Worm (Caenorhabditis elegans) whole organism, young adult: ENCODE measurements around the gene zipt-9.
A peak's percentile ranks its signal among the peaks of the same experiment; 100 is the strongest.

Experiments
- B0019.2 ChIP-seq: fragments of 200-800 bp; sonication (Bioruptor generic); conservative IDR thresholded peaks from 2 replicates; pipeline ENCODE4 v1.3.6; 2022; ENCODE audit warnings: missing genetic modification reagents, missing genetic modification characterization, missing compliant biosample characterization
- B0035.1 ChIP-seq: sonication (generic microtip); optimal IDR thresholded peaks from 2 replicates; lab custom pipeline; 2016; ENCODE audit warnings: missing genetic modification characterization, mild to moderate bottlenecking, missing compliant biosample characterization, missing genotype, missing genetic modification reagents
- F22D6.2 ChIP-seq: sonication (generic microtip); optimal IDR thresholded peaks from 2 replicates; lab custom pipeline; 2016; ENCODE audit warnings: mild to moderate bottlenecking, missing genetic modification characterization, missing compliant biosample characterization
- F39B2.1 ChIP-seq: fragments of 200-800 bp; sonication (Bioruptor generic); IDR thresholded peaks from 2 replicates; pipeline ENCODE4 v1.3.6; 2022; ENCODE audit warnings: missing genetic modification reagents, missing genetic modification characterization, missing compliant biosample characterization
- F52B5.7 ChIP-seq: sonication (generic microtip); optimal IDR thresholded peaks from 2 replicates; lab custom pipeline; 2016; ENCODE audit warnings: mild to moderate bottlenecking, missing genetic modification characterization, missing compliant biosample characterization
- F55B11.4 ChIP-seq: sonication (generic microtip); optimal IDR thresholded peaks from 2 replicates; lab custom pipeline; 2016; ENCODE audit warnings: missing compliant biosample characterization, missing genetic modification characterization, borderline replicate concordance; ENCODE audit not compliant: insufficient read depth
- F57A8.1 ChIP-seq: fragments of 200-800 bp; sonication (Bioruptor generic); optimal IDR thresholded peaks from 2 replicates; lab custom pipeline; 2018; ENCODE audit warnings: mild to moderate bottlenecking, missing genetic modification characterization, moderate library complexity, missing compliant biosample characterization
- T26A5.8 ChIP-seq: sonication (generic microtip); optimal IDR thresholded peaks from 2 replicates; lab custom pipeline; 2016; ENCODE audit warnings: missing genetic modification characterization, missing compliant biosample characterization
- Y53G8AR.9 ChIP-seq: fragments of 200-800 bp; sonication (Bioruptor generic); conservative IDR thresholded peaks from 2 replicates; pipeline ENCODE4 v1.3.6; 2022; ENCODE audit warnings: missing genetic modification reagents, missing genetic modification characterization, missing compliant biosample characterization
- Y79H2A.3 ChIP-seq: fragments of 200-800 bp; sonication (Bioruptor generic); conservative IDR thresholded peaks from 2 replicates; pipeline ENCODE4 v1.3.6; 2022; ENCODE audit warnings: missing genetic modification reagents, missing genetic modification characterization, missing compliant biosample characterization
- aptf-2 ChIP-seq: fragments of 200-800 bp; sonication (Bioruptor generic); conservative IDR thresholded peaks from 2 replicates; pipeline ENCODE4 v1.3.6; 2022; ENCODE audit warnings: missing genetic modification reagents, missing genetic modification characterization, missing compliant biosample characterization
- attf-5 ChIP-seq: fragments of 200-800 bp; sonication (Bioruptor generic); optimal IDR thresholded peaks from 2 replicates; lab custom pipeline; 2018; ENCODE audit warnings: mild to moderate bottlenecking, missing genetic modification characterization, missing compliant biosample characterization
- ceh-58 ChIP-seq: fragments of 200-800 bp; sonication (Bioruptor generic); IDR thresholded peaks from 2 replicates; pipeline ENCODE4 v1.3.6; 2022; ENCODE audit warnings: missing genetic modification characterization, missing compliant biosample characterization
- ceh-79 ChIP-seq: sonication (generic microtip); optimal IDR thresholded peaks from 2 replicates; lab custom pipeline; 2017; ENCODE audit warnings: mild to moderate bottlenecking, missing genetic modification characterization, missing compliant biosample characterization
- dpff-1 ChIP-seq: sonication (generic microtip); optimal IDR thresholded peaks from 2 replicates; lab custom pipeline; 2017; ENCODE audit warnings: mild to moderate bottlenecking, missing genetic modification characterization, missing compliant biosample characterization
- efl-1 ChIP-seq: fragments of 150-350 bp; optimal IDR thresholded peaks from 2 replicates; lab custom pipeline; 2014; ENCODE audit warnings: missing biosample characterization, missing genetic modification reagents, missing genetic modification characterization
- gei-17 ChIP-seq: fragments of 200-800 bp; sonication (Bioruptor generic); optimal IDR thresholded peaks from 2 replicates; lab custom pipeline; 2018; ENCODE audit warnings: mild to moderate bottlenecking, missing genetic modification characterization, missing compliant biosample characterization
- hmg-1.2 ChIP-seq: fragments of 200-800 bp; sonication (Bioruptor generic); IDR thresholded peaks from 2 replicates; pipeline ENCODE4 v1.3.6; 2022; ENCODE audit warnings: missing genetic modification reagents, missing genetic modification characterization, missing compliant biosample characterization
- hrde-1 ChIP-seq: sonication (generic microtip); optimal IDR thresholded peaks from 2 replicates; lab custom pipeline; 2016; ENCODE audit warnings: missing genetic modification characterization, mild to moderate bottlenecking, missing compliant biosample characterization, moderate library complexity, missing genotype, missing genetic modification reagents, borderline replicate concordance
- hsf-1 ChIP-seq: fragments of 200-800 bp; sonication (Bioruptor generic); IDR thresholded peaks from 2 replicates; pipeline ENCODE4 v1.3.6; 2022; ENCODE audit warnings: missing genetic modification reagents, missing genetic modification characterization, missing compliant biosample characterization
- lag-1 ChIP-seq: fragments of 200-800 bp; sonication (Bioruptor generic); IDR thresholded peaks from 2 replicates; pipeline ENCODE4 v1.3.6; 2022; ENCODE audit warnings: missing genetic modification reagents, missing genetic modification characterization, missing compliant biosample characterization
- lin-26 ChIP-seq: fragments of 200-800 bp; sonication (Bioruptor generic); IDR thresholded peaks from 2 replicates; pipeline ENCODE4 v1.3.6; 2022; ENCODE audit warnings: missing genetic modification reagents, missing genetic modification characterization, missing compliant biosample characterization
- lin-35 ChIP-seq, 3 experiments: fragments of 150-350 bp in 2 of 3; sonication (generic microtip) in 1 of 3; optimal IDR thresholded peaks; 2 replicates each; lab custom pipeline; 2014 to 2018; ENCODE audit warnings: missing biosample characterization in 3 of 3, missing genetic modification characterization in 3 of 3, missing genetic modification reagents in 3 of 3
- lin-54 ChIP-seq: fragments of 200-800 bp; sonication (Bioruptor generic); optimal IDR thresholded peaks from 2 replicates; lab custom pipeline; 2018; ENCODE audit warnings: mild to moderate bottlenecking, missing genetic modification characterization, missing compliant biosample characterization
- lir-1 ChIP-seq: fragments of 200-800 bp; sonication (Bioruptor generic); conservative IDR thresholded peaks from 2 replicates; pipeline ENCODE4 v1.3.6; 2022; ENCODE audit warnings: missing genetic modification reagents, missing genetic modification characterization, missing compliant biosample characterization
- madf-6 ChIP-seq: fragments of 200-800 bp; sonication (Bioruptor generic); IDR thresholded peaks from 2 replicates; pipeline ENCODE4 v1.3.6; 2022; ENCODE audit warnings: missing genetic modification reagents, missing genetic modification characterization, missing compliant biosample characterization
- madf-8 ChIP-seq: fragments of 200-800 bp; sonication (Bioruptor generic); conservative IDR thresholded peaks from 2 replicates; pipeline ENCODE4 v1.3.6; 2022; ENCODE audit warnings: missing genetic modification reagents, missing genetic modification characterization, missing compliant biosample characterization
- mxl-1 ChIP-seq: sonication (generic microtip); optimal IDR thresholded peaks from 2 replicates; lab custom pipeline; 2016; ENCODE audit warnings: missing genetic modification characterization, missing compliant biosample characterization
- nfya-1 ChIP-seq: sonication (generic microtip); optimal IDR thresholded peaks from 2 replicates; lab custom pipeline; 2017; ENCODE audit warnings: antibody characterized with exemption, missing compliant biosample characterization, missing genetic modification characterization, borderline replicate concordance; ENCODE audit not compliant: insufficient read depth
- nhr-80 ChIP-seq: sonication (generic microtip); optimal IDR thresholded peaks from 2 replicates; lab custom pipeline; 2016; ENCODE audit warnings: missing genetic modification characterization, missing compliant biosample characterization
- nhr-90 ChIP-seq: sonication (generic microtip); optimal IDR thresholded peaks from 2 replicates; lab custom pipeline; 2016; ENCODE audit warnings: missing genotype, mild to moderate bottlenecking, missing genetic modification characterization, missing compliant biosample characterization
- pbrm-1 ChIP-seq: fragments of 200-800 bp; sonication (Bioruptor generic); IDR thresholded peaks from 2 replicates; pipeline ENCODE4 v1.3.6; 2022; ENCODE audit warnings: missing genetic modification reagents, missing genetic modification characterization, missing compliant biosample characterization
- rcor-1 ChIP-seq: fragments of 200-800 bp; sonication (Bioruptor generic); IDR thresholded peaks from 2 replicates; pipeline ENCODE4 v1.3.6; 2022; ENCODE audit warnings: missing genetic modification reagents, missing genetic modification characterization, missing compliant biosample characterization
- rpc-1 ChIP-seq, 2 experiments: fragments of 150-350 bp in 1 of 2; sonication (generic microtip) in 1 of 2; optimal IDR thresholded peaks; 2 replicates each; lab custom pipeline; 2014 to 2018; ENCODE audit warnings: missing biosample characterization in 1 of 2, missing genetic modification characterization in 1 of 2, missing genetic modification reagents in 1 of 2, missing genotype in 1 of 2
- sdz-38 ChIP-seq: sonication (generic microtip); optimal IDR thresholded peaks from 2 replicates; lab custom pipeline; 2016; ENCODE audit warnings: missing genotype, missing genetic modification characterization, missing compliant biosample characterization
- somi-1 ChIP-seq: fragments of 200-800 bp; sonication (Bioruptor generic); optimal IDR thresholded peaks from 2 replicates; lab custom pipeline; 2018; ENCODE audit warnings: mild to moderate bottlenecking, missing genetic modification characterization, missing compliant biosample characterization
- tbp1 ChIP-seq: fragments of 200-800 bp; sonication (Bioruptor generic); optimal IDR thresholded peaks from 2 replicates; lab custom pipeline; 2018; ENCODE audit warnings: mild to moderate bottlenecking, missing genetic modification characterization, missing compliant biosample characterization
- tbx-9 ChIP-seq: sonication (generic microtip); optimal IDR thresholded peaks from 2 replicates; lab custom pipeline; 2016; ENCODE audit warnings: borderline replicate concordance, missing genetic modification characterization, inconsistent platforms, missing compliant biosample characterization
- zfh-2 ChIP-seq: fragments of 200-800 bp; sonication (Bioruptor generic); conservative IDR thresholded peaks from 2 replicates; pipeline ENCODE4 v1.3.6; 2022; ENCODE audit warnings: missing genetic modification reagents, missing genetic modification characterization, missing compliant biosample characterization
- ztf-18 ChIP-seq: sonication (generic microtip); optimal IDR thresholded peaks from 2 replicates; lab custom pipeline; 2016; ENCODE audit warnings: missing genotype, mild to moderate bottlenecking, missing genetic modification characterization, missing compliant biosample characterization
- ztf-22 ChIP-seq: fragments of 200-800 bp; sonication (Bioruptor generic); optimal IDR thresholded peaks from 2 replicates; lab custom pipeline; 2018; ENCODE audit warnings: mild to moderate bottlenecking, missing genetic modification characterization, moderate library complexity, missing compliant biosample characterization
- ztf-26 ChIP-seq: sonication (generic microtip); optimal IDR thresholded peaks from 2 replicates; lab custom pipeline; 2017; ENCODE audit warnings: missing genetic modification characterization, missing compliant biosample characterization
- ztf-3 ChIP-seq: fragments of 200-800 bp; sonication (Bioruptor generic); optimal IDR thresholded peaks from 2 replicates; lab custom pipeline; 2018; ENCODE audit warnings: mild to moderate bottlenecking, missing genetic modification characterization, missing compliant biosample characterization

Gene zipt-9

ce11 chrV:13716531-13716930 is 1.5 kb upstream of the zipt-9 start, which contains the start of gene T01D3.6:
TSS of gene T01D3.6 (plus strand) at chrV:13716824.
- TF ChIP-seq nhr-80 (tag; lab: Kevin White, UChicago) = peak; percentile 65
- TF ChIP-seq ztf-3 (GFP tag; lab: Kevin White, UChicago) = no peak
- peak; percentile 12 for TF ChIP-seq ztf-22 (GFP tag; lab: Kevin White, UChicago)

DNA sequence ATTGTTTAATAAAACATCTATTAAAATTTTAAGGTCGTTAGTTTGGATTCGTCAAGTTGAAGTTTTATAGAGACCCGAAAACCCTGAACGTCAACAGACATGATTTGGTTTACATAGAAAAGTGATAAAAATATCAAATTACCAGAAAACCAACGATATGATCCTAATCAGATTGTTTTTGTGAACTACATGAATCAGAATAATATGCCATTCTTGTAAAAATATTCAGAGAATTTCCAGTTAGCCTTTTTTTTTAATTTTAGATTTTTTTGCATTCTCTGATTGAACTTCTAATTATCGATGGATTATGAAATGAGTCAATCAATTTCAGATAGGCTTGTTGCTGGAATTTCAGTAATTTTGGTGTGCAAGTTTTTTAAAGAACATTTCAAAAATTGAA is 4.0 kb downstream of the zipt-9 start, which contains the start of gene srx-96:
TSS of gene srx-96 (plus strand) at position 301 of the 400 bp plus-strand sequence.
- no peak for TF ChIP-seq nfya-1 (tag; lab: Kevin White, UChicago)
- no peak for TF ChIP-seq Y79H2A.3 (GFP tag; lab: Robert Waterston, UW)
- TF ChIP-seq madf-8 (GFP tag; lab: Robert Waterston, UW) = no peak
- no peak for TF ChIP-seq mxl-1 (tag; lab: Kevin White, UChicago)
- TF ChIP-seq pbrm-1 (GFP tag; lab: Robert Waterston, UW) = no peak
- TF ChIP-seq F22D6.2 (tag; lab: Kevin White, UChicago) = no peak
- no peak for TF ChIP-seq B0035.1 (tag; lab: Kevin White, UChicago)
- no peak for TF ChIP-seq lag-1 (GFP tag; lab: Robert Waterston, UW)

ce11 chrV:13707295-13707694 is 7.8 kb downstream of the zipt-9 start, which contains the start of gene hlh-34:
TSS of gene hlh-34 (minus strand) at chrV:13707395.
- TF ChIP-seq hrde-1 (tag; lab: Kevin White, UChicago) (no peak), hmg-1.2 (no peak), lin-26 (no peak), ceh-58 (GFP tag; lab: Robert Waterston, UW) (no peak), hsf-1 (no peak), lin-35 (GFP tag; optimal IDR thresholded peaks at IDR 0.05; lab: Kevin White, UChicago) (no peak), T26A5.8 (tag; lab: Kevin White, UChicago) (no peak), zfh-2 (no peak), F57A8.1 (GFP tag; lab: Kevin White, UChicago) (no peak)

- TF ChIP-seq hsf-1 (no peak), ceh-79 (no peak), ztf-26 (tag; lab: Kevin White, UChicago) (no peak), F55B11.4 (tag; lab: Kevin White, UChicago) (no peak), attf-5 (GFP tag; lab: Kevin White, UChicago) (no peak), ztf-18 (no peak), efl-1 (GFP tag; lab: Kevin White, UChicago) (no peak), Y53G8AR.9 (no peak), somi-1 (GFP tag; lab: Kevin White, UChicago) (no peak), B0019.2 (GFP tag; lab: Robert Waterston, UW) (no peak), lin-54 (GFP tag; lab: Kevin White, UChicago) (no peak)
Observed at ce11 chrV:13703960-13704359, 11.1 kb downstream of the zipt-9 start, which contains the start of gene T01D3.3. TSS of gene T01D3.3 (plus strand) at chrV:13704271.

ce11 chrV:13694103-13694502 is 21.0 kb downstream of the zipt-9 start:
- TF ChIP-seq dpff-1 (tag; lab: Kevin White, UChicago) (no peak), sdz-38 (tag; lab: Kevin White, UChicago) (no peak), Y79H2A.3 (GFP tag; lab: Robert Waterston, UW) (no peak), lir-1 (no peak), F52B5.7 (tag; lab: Kevin White, UChicago) (no peak), tbx-9 (tag; lab: Kevin White, UChicago) (no peak), tbp1 (GFP tag; lab: Kevin White, UChicago) (no peak), nhr-90 (tag; lab: Kevin White, UChicago) (no peak), rpc-1 (optimal IDR thresholded peaks at IDR 0.05; lab: Kevin White, UChicago) (no peak), rpc-1 (tag; optimal IDR thresholded peaks at IDR 0.05; lab: Kevin White, UChicago) (no peak), ceh-79 (no peak), ztf-3 (GFP tag; lab: Kevin White, UChicago) (no peak), gei-17 (GFP tag; lab: Kevin White, UChicago) (no peak), rcor-1 (GFP tag; lab: Robert Waterston, UW) (no peak), madf-6 (GFP tag; lab: Robert Waterston, UW) (no peak), aptf-2 (no peak), F39B2.1 (GFP tag; lab: Robert Waterston, UW) (no peak)
